Worm (Caenorhabditis elegans): Measurements from ENCODE around the gene K09C4.10.

The K09C4.10 gene

ce11 chrX:3296182-3296581 is 16.2 kb upstream of the K09C4.10 start, which contains the start of gene K09C4.2:
K09C4.2 (plus strand) TSS chrX:3296482.
- TF ChIP-seq zag-1 (tag; optimal IDR thresholded peaks at IDR 0.05), result no peak
- TF ChIP-seq aha-1 (tag), result peak; percentile 29

DNA sequence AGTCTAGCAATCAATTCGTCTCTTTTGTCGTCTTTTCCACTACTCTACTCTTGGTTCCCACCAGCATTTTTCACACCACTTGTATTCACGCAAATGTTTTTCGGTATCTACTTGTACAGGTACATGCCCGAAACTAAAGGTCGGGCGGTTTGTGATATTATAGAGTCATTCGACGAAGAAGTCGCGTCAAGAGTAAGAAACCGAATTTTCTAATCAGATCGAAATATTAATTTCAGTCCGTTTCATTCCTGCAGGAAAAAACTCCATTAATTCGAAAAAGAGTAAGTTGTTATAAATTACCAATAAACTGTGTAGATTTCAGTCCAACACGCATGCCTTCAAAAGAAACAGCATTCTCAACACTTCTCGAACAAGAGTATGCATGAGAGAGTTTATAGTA is 11.9 kb upstream of the K09C4.10 start:
- TF ChIP-seq arid-1 (GFP tag; conservative IDR thresholded peaks at IDR 0.05) (no peak), unc-62 (GFP tag; optimal IDR thresholded peaks at IDR 0.05 in 1 of 2) (peak in 1 of 2 experiments; percentile 93), unc-62 (tag; optimal IDR thresholded peaks at IDR 0.05) (no peak)

ce11 chrX:3290147-3290546 is 10.1 kb upstream of the K09C4.10 start:
- TF ChIP-seq ctbp-1 (GFP tag; IDR thresholded peaks at IDR 0.05), result no peak
- peak; percentile 92 for TF ChIP-seq php-3 (GFP tag; IDR thresholded peaks at IDR 0.05)
- peak; percentile 94 for TF ChIP-seq nhr-102 (tag; optimal IDR thresholded peaks at IDR 0.05)
- TF ChIP-seq mes-2 (tag; optimal IDR thresholded peaks at IDR 0.05; ENCODE audit: poor library complexity, severe bottlenecking), result no peak
- TF ChIP-seq Y5F2A.4 (GFP tag; optimal IDR thresholded peaks at IDR 0.05), result no peak
- TF ChIP-seq gei-8 (GFP tag; optimal IDR thresholded peaks at IDR 0.05), result peak; percentile 84
- peak; percentile 39 for TF ChIP-seq mxl-3 (GFP tag; optimal IDR thresholded peaks at IDR 0.05)
- 0 out of 2 replicates have a peak, but pooled peaks have one; percentile 11 for TF ChIP-seq nhr-41 (GFP tag; IDR thresholded peaks at IDR 0.05)
- no peak for TF ChIP-seq nhr-237 (tag; optimal IDR thresholded peaks at IDR 0.05)
- no peak for TF ChIP-seq nhr-111 (GFP tag; optimal IDR thresholded peaks at IDR 0.05)
- TF ChIP-seq nhr-28 (tag; optimal IDR thresholded peaks at IDR 0.05), result peak; percentile 93
- TF ChIP-seq ztf-7 (tag; optimal IDR thresholded peaks at IDR 0.05), result peak; percentile 4
- TF ChIP-seq hlh-11 (tag; optimal IDR thresholded peaks at IDR 0.05), result peak; percentile 95
- peak in 1 of 2 experiments; percentile 69 for TF ChIP-seq mdl-1 (tag; optimal IDR thresholded peaks at IDR 0.05)
- TF ChIP-seq nhr-48 (tag; optimal IDR thresholded peaks at IDR 0.05), result peak; percentile 95
- peak; percentile 79 for TF ChIP-seq nhr-77 (tag; optimal IDR thresholded peaks at IDR 0.05)
- TF ChIP-seq Y75B8A.6 (GFP tag; IDR thresholded peaks at IDR 0.05), result 0 out of 2 replicates have a peak, but pooled peaks have one; percentile 30
- peak; percentile 89 for TF ChIP-seq lin-1 (GFP tag; IDR thresholded peaks at IDR 0.05)
- TF ChIP-seq saeg-2 (GFP tag; IDR thresholded peaks at IDR 0.05), result peak; percentile 88
- peak in 1 of 2 experiments; percentile 53 for TF ChIP-seq daf-16 (GFP tag; optimal IDR thresholded peaks at IDR 0.05)
- peak; percentile 82 for TF ChIP-seq daf-16 (tag; optimal IDR thresholded peaks at IDR 0.05)
- peak; percentile 91 for TF ChIP-seq dve-1 (tag; optimal IDR thresholded peaks at IDR 0.05; ENCODE audit: insufficient read depth)
- TF ChIP-seq jun-1 (tag; optimal IDR thresholded peaks at IDR 0.05), result no peak
- TF ChIP-seq lin-15B (tag; optimal IDR thresholded peaks at IDR 0.05), result no peak
- no peak for TF ChIP-seq pha-4 (GFP tag; IDR thresholded peaks at IDR 0.05)
- no peak for TF ChIP-seq pha-4 (tag; optimal IDR thresholded peaks at IDR 0.05)
- peak; percentile 68 for TF ChIP-seq hlh-30 (tag; optimal IDR thresholded peaks at IDR 0.05; ENCODE audit: insufficient read depth)
- peak; percentile 90 for TF ChIP-seq pqm-1 (tag; optimal IDR thresholded peaks at IDR 0.05)
- TF ChIP-seq dmd-6 (GFP tag; IDR thresholded peaks at IDR 0.05), result peak; percentile 100
- TF ChIP-seq aha-1 (tag), result peak; percentile 13
- TF ChIP-seq ztf-11 (tag; optimal IDR thresholded peaks at IDR 0.05), result no peak
- TF ChIP-seq T20F7.1 (GFP tag; optimal IDR thresholded peaks at IDR 0.05), result peak; percentile 62
- TF ChIP-seq tra-1 (GFP tag; IDR thresholded peaks at IDR 0.05), result peak; percentile 89

- TF ChIP-seq unc-62 (GFP tag; optimal IDR thresholded peaks at IDR 0.05 in 1 of 2), result peak in 1 of 2 experiments; percentile 18
- TF ChIP-seq unc-62 (tag; optimal IDR thresholded peaks at IDR 0.05), result no peak
- no peak for TF ChIP-seq php-3 (GFP tag; IDR thresholded peaks at IDR 0.05)
Observed at ce11 chrX:3289183-3289582, 9.2 kb upstream of the K09C4.10 start, which contains the start of gene K09C4.4. K09C4.4 (plus strand) TSS chrX:3289483.

All from whole organism, L4 larva.